Fruit fly (Drosophila melanogaster): ENCODE measurements around the gene Sec13.

DNA sequence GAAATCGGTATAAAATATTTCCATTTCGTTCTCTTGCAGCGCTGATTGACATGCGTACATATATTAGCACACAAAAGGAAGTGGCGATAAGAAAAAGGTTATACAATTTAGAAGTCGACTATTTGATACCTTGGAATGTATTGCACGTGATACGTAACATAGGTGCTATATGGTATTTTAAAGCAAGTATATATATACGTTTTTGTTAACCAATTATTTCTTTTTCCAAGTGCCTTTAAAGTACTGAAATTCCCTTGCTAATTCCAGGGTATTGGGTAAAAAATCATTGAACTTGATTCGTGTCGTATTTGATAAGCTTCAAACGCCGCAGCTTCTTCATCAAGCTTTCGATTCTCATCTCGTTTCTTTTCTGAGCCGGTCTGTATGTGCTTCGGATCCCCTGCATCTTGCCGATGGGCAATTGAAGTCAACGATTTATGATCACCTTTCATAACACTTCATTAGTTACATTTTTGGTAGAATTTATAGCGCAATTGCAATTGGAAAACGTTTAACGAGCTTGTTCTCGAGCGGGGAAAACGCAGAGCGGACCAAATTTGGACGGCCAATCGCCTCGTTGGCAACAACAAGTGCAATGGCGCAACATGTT lies 7.5 kb downstream of the Sec13 start, which contains the start of gene CG4408:
- TF ChIP-seq Hr78 (GFP tag; optimal IDR thresholded peaks at IDR 0.05) (no peak), usp (GFP tag; optimal IDR thresholded peaks at IDR 0.05) (no peak), HLH106 (tag; optimal IDR thresholded peaks at IDR 0.05) (peak; percentile 93), h (GFP tag; optimal IDR thresholded peaks at IDR 0.05) (peak; percentile 52), psq (GFP tag; optimal IDR thresholded peaks at IDR 0.05) (peak; percentile 86)

All from whole organism, wandering third instar larva.